Comparison of ENCODE assay signal across 3 fruit fly cellular contexts in the genomic region with DNA sequence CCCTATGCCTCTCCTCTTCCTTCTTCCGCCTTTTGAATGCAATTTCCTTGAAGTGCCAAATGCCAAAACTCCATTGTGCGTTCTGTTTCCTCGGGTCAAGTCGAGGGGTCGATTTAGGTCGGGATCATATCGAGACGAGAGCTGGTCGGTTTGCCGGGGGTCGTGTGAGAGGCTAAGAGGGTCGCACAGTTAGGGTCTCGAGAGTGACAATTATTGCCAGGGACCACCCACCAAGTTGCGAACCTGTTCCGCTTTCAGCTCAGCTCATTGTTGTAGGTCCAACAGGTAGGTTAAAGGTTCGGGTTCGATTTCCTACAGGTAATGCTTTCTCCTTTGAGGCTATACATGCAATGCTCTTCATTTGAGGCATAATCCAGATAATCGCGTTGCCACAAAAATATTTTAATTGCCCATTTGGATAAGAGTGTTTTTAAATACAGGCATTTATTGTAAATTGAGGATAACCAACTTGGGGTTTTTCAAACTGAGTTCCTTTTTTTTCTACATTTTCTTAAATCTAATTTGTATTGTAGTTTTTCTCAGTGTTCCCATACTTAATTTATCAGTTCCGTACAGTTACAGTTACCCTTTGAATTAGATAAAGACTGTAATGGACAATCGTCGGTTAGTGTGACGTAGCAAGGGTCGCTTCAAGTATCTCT.
A peak's percentile ranks its signal among the peaks of the same experiment; 100 is the strongest.
TF ChIP-seq lines count a peak whose summit lies in the region.

No protein-coding gene starts in this region.

- TF ChIP-seq CTCF in whole organism, embryonic (GFP tag; optimal IDR thresholded peaks at IDR 0.05; lab: Kevin White, UChicago) = no peak

TF ChIP-seq in whole organism, adult, 20 proteins besides CTCF, POLR2A, EP300 and RAD21:
- TF ChIP-seq CG12768 (GFP tag; optimal IDR thresholded peaks at IDR 0.05; lab: Kevin White, UChicago) (no peak), ovo (GFP tag; optimal IDR thresholded peaks at IDR 0.05; lab: Kevin White, UChicago) (peak; percentile 9)

TF ChIP-seq in whole organism, embryonic, 481 proteins besides CTCF, POLR2A, EP300 and RAD21 (continues in another document):
- TF ChIP-seq CG13624 (GFP tag; optimal IDR thresholded peaks at IDR 0.05; lab: Kevin White, UChicago) (peak; percentile 8), ci (GFP tag; IDR thresholded peaks at IDR 0.05; lab: Robert Waterston, UW) (0 out of 3 replicates have a peak, but pooled peaks have one; percentile 8), CG12299 (tag; optimal IDR thresholded peaks at IDR 0.05; lab: Kevin White, UChicago) (no peak), Ets97D (GFP tag; optimal IDR thresholded peaks at IDR 0.05; lab: Kevin White, UChicago) (no peak), row (GFP tag; IDR thresholded peaks at IDR 0.05; lab: Robert Waterston, UW) (peak; percentile 29; the same call in 2 of the 3 replicates), pros (GFP tag; optimal IDR thresholded peaks at IDR 0.05; lab: Kevin White, UChicago) (peak; percentile 38), Pdp1 (GFP tag; optimal IDR thresholded peaks at IDR 0.05; lab: Kevin White, UChicago) (peak in 1 of 2 experiments; percentile 37), prd (optimal IDR thresholded peaks at IDR 0.05; lab: Kevin White, UChicago) (no peak), prd (GFP tag; IDR thresholded peaks at IDR 0.05; lab: Robert Waterston, UW) (peak; percentile 26; the same call in 1 of the 3 replicates), lola (GFP tag; optimal IDR thresholded peaks at IDR 0.05; lab: Kevin White, UChicago) (peak in 1 of 3 experiments; percentile 3), CG17385 (GFP tag; optimal IDR thresholded peaks at IDR 0.05; lab: Kevin White, UChicago) (no peak), CG7839 (tag; optimal IDR thresholded peaks at IDR 0.05; lab: Kevin White, UChicago) (peak; percentile 4), grn (GFP tag; optimal IDR thresholded peaks at IDR 0.05; lab: Kevin White, UChicago) (peak; percentile 4), gem (tag; optimal IDR thresholded peaks at IDR 0.05; lab: Kevin White, UChicago) (peak; percentile 49), Sox102F (GFP tag; optimal IDR thresholded peaks at IDR 0.05; lab: Kevin White, UChicago) (peak; percentile 27), abd-A (tag; optimal IDR thresholded peaks at IDR 0.05; lab: Kevin White, UChicago) (no peak), eve (GFP tag; optimal IDR thresholded peaks at IDR 0.05; lab: Kevin White, UChicago) (peak in 1 of 2 experiments; percentile 41), Bdp1 (GFP tag; optimal IDR thresholded peaks at IDR 0.05; lab: Kevin White, UChicago) (no peak), CG14710 (tag; optimal IDR thresholded peaks at IDR 0.05; lab: Kevin White, UChicago) (peak; percentile 8), bsh (GFP tag; optimal IDR thresholded peaks at IDR 0.05; lab: Kevin White, UChicago) (peak in 1 of 2 experiments; percentile 36), CG9727 (GFP tag; optimal IDR thresholded peaks at IDR 0.05; lab: Kevin White, UChicago) (peak; percentile 15), dmrt99B (tag; optimal IDR thresholded peaks at IDR 0.05; lab: Kevin White, UChicago) (peak; percentile 5), esg (GFP tag; conservative IDR thresholded peaks at IDR 0.05; lab: Robert Waterston, UW) (no peak), trh (GFP tag; optimal IDR thresholded peaks at IDR 0.05; lab: Kevin White, UChicago) (no peak), dimm (GFP tag; IDR thresholded peaks at IDR 0.05; lab: Robert Waterston, UW) (no peak), Abd-B (GFP tag; optimal IDR thresholded peaks at IDR 0.05; lab: Kevin White, UChicago) (no peak), CG9932 (GFP tag; IDR thresholded peaks at IDR 0.05; lab: Robert Waterston, UW) (no peak), CG30403 (GFP tag; optimal IDR thresholded peaks at IDR 0.05; lab: Kevin White, UChicago) (peak; percentile 21), sens (GFP tag; lab: Kevin White, UChicago) (peak; percentile 75), wdn (GFP tag; IDR thresholded peaks at IDR 0.05; lab: Robert Waterston, UW) (no peak), zen (tag; optimal IDR thresholded peaks at IDR 0.05; lab: Kevin White, UChicago) (peak; percentile 54), Eip74EF (GFP tag; optimal IDR thresholded peaks at IDR 0.05; lab: Kevin White, UChicago) (no peak), CG8359 (GFP tag; optimal IDR thresholded peaks at IDR 0.05; lab: Kevin White, UChicago; ENCODE audit: borderline replicate concordance) (no peak), D (optimal IDR thresholded peaks at IDR 0.05; lab: Kevin White, UChicago) (peak; percentile 98), D (GFP tag; optimal IDR thresholded peaks at IDR 0.05; lab: Kevin White, UChicago) (no peak), CG7963 (GFP tag; IDR thresholded peaks at IDR 0.05; lab: Robert Waterston, UW; ENCODE audit: partially characterized antibody) (no peak), crol (GFP tag; IDR thresholded peaks at IDR 0.05; lab: Robert Waterston, UW) (no peak), CG2678 (tag; optimal IDR thresholded peaks at IDR 0.05; lab: Kevin White, UChicago) (peak; percentile 12), pnt (GFP tag; optimal IDR thresholded peaks at IDR 0.05; lab: Kevin White, UChicago) (no peak), dmrt11E (tag; optimal IDR thresholded peaks at IDR 0.05; lab: Kevin White, UChicago) (peak; percentile 4)

TF ChIP-seq in whole organism, prepupa, 60 proteins besides CTCF, POLR2A, EP300 and RAD21:
- TF ChIP-seq CG6163 (GFP tag; IDR thresholded peaks at IDR 0.05; lab: Robert Waterston, UW) = 0 out of 3 replicates have a peak, but pooled peaks have one; percentile 38
- TF ChIP-seq CG3032 (tag; optimal IDR thresholded peaks at IDR 0.05; lab: Kevin White, UChicago) = no peak
- TF ChIP-seq fd59A (GFP tag; optimal IDR thresholded peaks at IDR 0.05; lab: Kevin White, UChicago) = no peak
- TF ChIP-seq acj6 (GFP tag; optimal IDR thresholded peaks at IDR 0.05; lab: Kevin White, UChicago) = peak; percentile 25
- TF ChIP-seq svp (GFP tag; lab: Kevin White, UChicago) = peak; percentile 60
- TF ChIP-seq Eip78C (GFP tag; lab: Kevin White, UChicago) = peak; percentile 63
- TF ChIP-seq CG32006 (GFP tag; optimal IDR thresholded peaks at IDR 0.05; lab: Kevin White, UChicago) = peak; percentile 6
- TF ChIP-seq CG1621 (tag; optimal IDR thresholded peaks at IDR 0.05; lab: Kevin White, UChicago) = no peak
- no peak for TF ChIP-seq lz (GFP tag; optimal IDR thresholded peaks at IDR 0.05; lab: Kevin White, UChicago)
- TF ChIP-seq CG11762 (GFP tag; optimal IDR thresholded peaks at IDR 0.05; lab: Kevin White, UChicago; ENCODE audit: insufficient read depth) = no peak
- TF ChIP-seq CG11294 (GFP tag; IDR thresholded peaks at IDR 0.05; lab: Robert Waterston, UW) = no peak
TF ChIP-seq in whole organism, prepupa: peak in this region for 5.
